Worm (Caenorhabditis elegans) whole organism, late embryonic: ENCODE data around the gene K11H3.5.
A peak's percentile ranks its signal among the peaks of the same experiment; 100 is the strongest.

ENCODE experiments used
- C08G9.2 ChIP-seq: sonication (generic microtip); optimal IDR thresholded peaks from 2 replicates; lab custom pipeline; 2016; ENCODE audit warnings: mild to moderate bottlenecking, missing genetic modification characterization, moderate library complexity, missing compliant biosample characterization
- K02D7.2 ChIP-seq: sonication (generic microtip); optimal IDR thresholded peaks from 2 replicates; lab custom pipeline; 2017; ENCODE audit warnings: mild to moderate bottlenecking, missing genetic modification characterization, missing compliant biosample characterization
- T23F11.4 ChIP-seq: fragments of 200-800 bp; sonication (Bioruptor generic); optimal IDR thresholded peaks from 2 replicates; lab custom pipeline; 2018; ENCODE audit warnings: mild to moderate bottlenecking, missing genetic modification characterization, missing compliant biosample characterization
- ahr-1 ChIP-seq: sonication (generic microtip); optimal IDR thresholded peaks from 2 replicates; lab custom pipeline; 2016; ENCODE audit warnings: missing genetic modification characterization, missing compliant biosample characterization
- ama-1 ChIP-seq: fragments of 150-350 bp; optimal IDR thresholded peaks from 2 replicates; lab custom pipeline; 2014
- ceh-14 ChIP-seq: sonication (generic microtip); optimal IDR thresholded peaks from 2 replicates; lab custom pipeline; 2016; ENCODE audit warnings: missing genotype, missing genetic modification characterization, missing compliant biosample characterization
- ceh-19 ChIP-seq: fragments of 200-800 bp; sonication (Bioruptor generic); optimal IDR thresholded peaks from 2 replicates; lab custom pipeline; 2018; ENCODE audit warnings: mild to moderate bottlenecking, missing genetic modification characterization, missing compliant biosample characterization
- ceh-2 ChIP-seq: sonication (generic microtip); optimal IDR thresholded peaks from 2 replicates; lab custom pipeline; 2016; ENCODE audit warnings: missing genotype, missing genetic modification characterization, missing compliant biosample characterization
- ceh-22 ChIP-seq: sonication (generic microtip); optimal IDR thresholded peaks from 2 replicates; lab custom pipeline; 2017; ENCODE audit warnings: missing biosample characterization, missing genetic modification characterization
- ceh-30 ChIP-seq: fragments of 150-350 bp; optimal IDR thresholded peaks from 2 replicates; lab custom pipeline; 2014; ENCODE audit warnings: missing biosample characterization, missing genetic modification characterization
- ceh-31 ChIP-seq: sonication (generic microtip); optimal IDR thresholded peaks from 2 replicates; lab custom pipeline; 2016; ENCODE audit warnings: missing genetic modification characterization, missing compliant biosample characterization
- ceh-34 ChIP-seq: sonication (generic microtip); optimal IDR thresholded peaks from 2 replicates; lab custom pipeline; 2016; ENCODE audit warnings: mild to moderate bottlenecking, missing genetic modification characterization, missing compliant biosample characterization
- ceh-45 ChIP-seq: fragments of 200-800 bp; sonication (Bioruptor generic); IDR thresholded peaks from 2 replicates; pipeline ENCODE4 v1.3.6; 2022; ENCODE audit warnings: missing genetic modification reagents, missing genetic modification characterization, missing compliant biosample characterization
- ceh-48 ChIP-seq: sonication (generic microtip); optimal IDR thresholded peaks from 2 replicates; lab custom pipeline; 2016; ENCODE audit warnings: missing genetic modification characterization, inconsistent platforms, missing compliant biosample characterization
- che-1 ChIP-seq: sonication (generic microtip); optimal IDR thresholded peaks from 2 replicates; lab custom pipeline; 2016; ENCODE audit warnings: mild to moderate bottlenecking, missing genetic modification characterization, missing compliant biosample characterization
- dmd-4 ChIP-seq: sonication (generic microtip); optimal IDR thresholded peaks from 2 replicates; lab custom pipeline; 2016; ENCODE audit warnings: borderline replicate concordance, missing genetic modification characterization, missing compliant biosample characterization
- dve-1 ChIP-seq: sonication (generic microtip); optimal IDR thresholded peaks from 2 replicates; lab custom pipeline; 2017; ENCODE audit warnings: antibody characterized with exemption, mild to moderate bottlenecking, missing genetic modification characterization, missing compliant biosample characterization
- elt-2 ChIP-seq: sonication (generic microtip); optimal IDR thresholded peaks from 2 replicates; lab custom pipeline; 2016; ENCODE audit warnings: missing genetic modification reagents, missing genetic modification characterization, missing compliant biosample characterization
- elt-4 ChIP-seq: sonication (generic microtip); optimal IDR thresholded peaks from 2 replicates; lab custom pipeline; 2016; ENCODE audit warnings: missing genetic modification characterization, missing compliant biosample characterization
- ets-4 ChIP-seq: sonication (generic microtip); optimal IDR thresholded peaks from 2 replicates; lab custom pipeline; 2016; ENCODE audit warnings: missing genetic modification characterization, missing compliant biosample characterization
- eyg-1 ChIP-seq: sonication (generic microtip); optimal IDR thresholded peaks from 2 replicates; lab custom pipeline; 2016; ENCODE audit warnings: missing genotype, missing genetic modification characterization, missing compliant biosample characterization
- fkh-10 ChIP-seq: fragments of 150-350 bp; optimal IDR thresholded peaks from 2 replicates; lab custom pipeline; 2014; ENCODE audit warnings: missing biosample characterization, missing genetic modification reagents, missing genetic modification characterization
- fkh-6 ChIP-seq: sonication (generic microtip); optimal IDR thresholded peaks from 2 replicates; lab custom pipeline; 2016; ENCODE audit warnings: missing genetic modification characterization, missing compliant biosample characterization
- gmeb-2 ChIP-seq: sonication (generic microtip); optimal IDR thresholded peaks from 2 replicates; lab custom pipeline; 2016; ENCODE audit warnings: missing genetic modification characterization, inconsistent platforms, missing compliant biosample characterization
- hlh-13 ChIP-seq: fragments of 200-800 bp; sonication (Bioruptor generic); optimal IDR thresholded peaks from 2 replicates; lab custom pipeline; 2018; ENCODE audit warnings: mild to moderate bottlenecking, missing genetic modification characterization, missing compliant biosample characterization
- hlh-15 ChIP-seq: sonication (generic microtip); optimal IDR thresholded peaks from 2 replicates; lab custom pipeline; 2016; ENCODE audit warnings: missing genetic modification characterization, missing compliant biosample characterization
- hlh-30 ChIP-seq: sonication (generic microtip); optimal IDR thresholded peaks from 2 replicates; lab custom pipeline; 2017; ENCODE audit warnings: antibody characterized with exemption, missing genetic modification characterization, missing compliant biosample characterization; ENCODE audit not compliant: insufficient read depth
- hlh-6 ChIP-seq: sonication (generic microtip); optimal IDR thresholded peaks from 2 replicates; lab custom pipeline; 2016; ENCODE audit warnings: missing genotype, missing genetic modification characterization, missing compliant biosample characterization
- hlh-8 ChIP-seq: sonication (generic microtip); optimal IDR thresholded peaks from 2 replicates; lab custom pipeline; 2016; ENCODE audit warnings: missing genotype, missing genetic modification characterization, missing compliant biosample characterization
- lim-6 ChIP-seq: sonication (generic microtip); optimal IDR thresholded peaks from 2 replicates; lab custom pipeline; 2016; ENCODE audit warnings: missing genetic modification characterization, missing compliant biosample characterization
- madf-2 ChIP-seq: sonication (generic microtip); optimal IDR thresholded peaks from 2 replicates; lab custom pipeline; 2017; ENCODE audit warnings: missing genetic modification characterization, missing compliant biosample characterization
- nfya-1 ChIP-seq: sonication (generic microtip); optimal IDR thresholded peaks from 2 replicates; lab custom pipeline; 2017; ENCODE audit warnings: missing genetic modification characterization, mild to moderate bottlenecking, missing compliant biosample characterization, antibody characterized with exemption, moderate library complexity
- npax-4 ChIP-seq: sonication (generic microtip); optimal IDR thresholded peaks from 2 replicates; lab custom pipeline; 2016; ENCODE audit warnings: missing genetic modification characterization, missing compliant biosample characterization
- odd-2 ChIP-seq: sonication (generic microtip); optimal IDR thresholded peaks from 2 replicates; lab custom pipeline; 2017; ENCODE audit warnings: antibody characterized with exemption, mild to moderate bottlenecking, missing genetic modification characterization, missing compliant biosample characterization
- pag-3 ChIP-seq: sonication (generic microtip); optimal IDR thresholded peaks from 2 replicates; lab custom pipeline; 2016; ENCODE audit warnings: missing compliant biosample characterization, missing genetic modification characterization, borderline replicate concordance
- pat-9 ChIP-seq: fragments of 200-800 bp; sonication (Bioruptor generic); optimal IDR thresholded peaks from 2 replicates; lab custom pipeline; 2018; ENCODE audit warnings: mild to moderate bottlenecking, missing genetic modification characterization, moderate library complexity, missing compliant biosample characterization
- pax-1 ChIP-seq: fragments of 150-350 bp; optimal IDR thresholded peaks from 2 replicates; lab custom pipeline; 2014; ENCODE audit warnings: missing biosample characterization, missing genetic modification characterization
- pha-2 ChIP-seq: sonication (generic microtip); optimal IDR thresholded peaks from 2 replicates; lab custom pipeline; 2017; ENCODE audit warnings: mild to moderate bottlenecking, missing genetic modification characterization, missing compliant biosample characterization
- pqm-1 ChIP-seq: sonication (generic microtip); optimal IDR thresholded peaks from 2 replicates; lab custom pipeline; 2016; ENCODE audit warnings: missing genetic modification characterization, missing compliant biosample characterization
- pros-1 ChIP-seq: fragments of 150-350 bp; optimal IDR thresholded peaks from 2 replicates; lab custom pipeline; 2014; ENCODE audit warnings: missing biosample characterization, missing genetic modification reagents, missing genetic modification characterization
- ref-2 ChIP-seq: sonication (generic microtip); optimal IDR thresholded peaks from 2 replicates; lab custom pipeline; 2016; ENCODE audit warnings: missing genetic modification characterization, missing compliant biosample characterization
- rnt-1 ChIP-seq: sonication (generic microtip); optimal IDR thresholded peaks from 2 replicates; lab custom pipeline; 2016; ENCODE audit warnings: missing genetic modification characterization, missing compliant biosample characterization
- sdc-2 ChIP-seq: sonication (generic microtip); optimal IDR thresholded peaks from 2 replicates; lab custom pipeline; 2016; ENCODE audit warnings: missing genotype, missing genetic modification characterization, missing compliant biosample characterization
- sox-4 ChIP-seq: sonication (generic microtip); optimal IDR thresholded peaks from 2 replicates; lab custom pipeline; 2017; ENCODE audit warnings: mild to moderate bottlenecking, missing genetic modification characterization, inconsistent platforms, missing compliant biosample characterization
- syd-9 ChIP-seq: sonication (generic microtip); optimal IDR thresholded peaks from 2 replicates; lab custom pipeline; 2016; ENCODE audit warnings: mild to moderate bottlenecking, missing genetic modification characterization, moderate library complexity, missing compliant biosample characterization
- tbx-2 ChIP-seq: sonication (generic microtip); optimal IDR thresholded peaks from 2 replicates; lab custom pipeline; 2016; ENCODE audit warnings: missing genetic modification characterization, missing compliant biosample characterization
- ttx-3 ChIP-seq: sonication (generic microtip); optimal IDR thresholded peaks from 2 replicates; lab custom pipeline; 2016; ENCODE audit warnings: missing genetic modification reagents, missing genetic modification characterization, missing compliant biosample characterization
- unc-55 ChIP-seq: sonication (generic microtip); optimal IDR thresholded peaks from 2 replicates; lab custom pipeline; 2017; ENCODE audit warnings: missing biosample characterization, missing genetic modification reagents, missing genetic modification characterization
- unc-86 ChIP-seq: sonication (generic microtip); optimal IDR thresholded peaks from 2 replicates; lab custom pipeline; 2016; ENCODE audit warnings: missing genetic modification characterization, missing compliant biosample characterization
- zip-5 ChIP-seq: sonication (generic microtip); optimal IDR thresholded peaks from 2 replicates; lab custom pipeline; 2016; ENCODE audit warnings: missing genetic modification characterization, missing compliant biosample characterization
- ztf-16 ChIP-seq: sonication (generic microtip); optimal IDR thresholded peaks from 2 replicates; lab custom pipeline; 2017; ENCODE audit warnings: missing genetic modification characterization, missing compliant biosample characterization

The K11H3.5 gene

DNA sequence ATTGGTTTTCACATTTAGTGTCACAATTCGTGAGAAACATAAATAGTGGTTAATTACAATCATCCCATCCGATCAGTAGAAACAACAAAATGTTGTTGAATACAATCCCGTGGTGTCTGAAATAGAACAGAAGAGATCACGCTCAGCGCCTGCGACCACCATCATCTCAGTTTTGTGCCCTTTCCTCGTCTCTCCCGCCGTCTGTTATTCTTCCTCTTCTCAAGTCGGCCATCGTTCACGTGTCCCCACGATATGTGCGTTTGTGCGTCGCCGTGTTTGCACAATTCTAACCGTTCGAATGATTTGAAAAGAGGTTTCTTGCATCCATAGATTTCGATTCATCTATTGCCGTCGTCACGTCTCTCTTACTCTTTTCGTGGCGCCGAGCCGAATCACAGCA is 24.8 kb upstream of the K11H3.5 start, which contains the start of gene panl-3:
Gene panl-3, plus strand, starts transcription at position 294 of the 400 bp plus-strand sequence.
- TF ChIP-seq ttx-3: no peak
- no peak for TF ChIP-seq madf-2 (tag; lab: Kevin White, UChicago)
- TF ChIP-seq C08G9.2: peak; percentile 32
- no peak for TF ChIP-seq pat-9 (tag; lab: Kevin White, UChicago)
- TF ChIP-seq elt-4 (tag; lab: Kevin White, UChicago): no peak
- TF ChIP-seq pag-3 (tag; lab: Kevin White, UChicago): no peak
- no peak for TF ChIP-seq fkh-6 (tag; lab: Kevin White, UChicago)
- TF ChIP-seq ceh-14 (tag; lab: Kevin White, UChicago): no peak
- peak; percentile 33 for TF ChIP-seq ceh-34 (tag; lab: Kevin White, UChicago)
- no peak for TF ChIP-seq che-1 (tag; lab: Kevin White, UChicago)
- TF ChIP-seq pqm-1 (tag; lab: Kevin White, UChicago): no peak
- TF ChIP-seq K02D7.2 (tag; lab: Kevin White, UChicago): no peak
- TF ChIP-seq fkh-10 (GFP tag; lab: Kevin White, UChicago): no peak
- TF ChIP-seq hlh-13: no peak
- no peak for TF ChIP-seq elt-2 (tag; lab: Kevin White, UChicago)
- TF ChIP-seq lim-6 (tag; lab: Kevin White, UChicago): no peak
- TF ChIP-seq ceh-22 (tag; lab: Kevin White, UChicago): no peak
- TF ChIP-seq ahr-1 (tag; lab: Kevin White, UChicago): no peak
- TF ChIP-seq ceh-31 (tag; lab: Kevin White, UChicago): peak; percentile 41
- no peak for TF ChIP-seq npax-4 (tag; lab: Kevin White, UChicago)
- TF ChIP-seq hlh-30 (tag; lab: Kevin White, UChicago): peak; percentile 94
- no peak for TF ChIP-seq ama-1 (lab: Kevin White, UChicago)
- no peak for TF ChIP-seq eyg-1 (tag; lab: Kevin White, UChicago)
- peak; percentile 77 for TF ChIP-seq tbx-2 (tag; lab: Kevin White, UChicago)
- no peak for TF ChIP-seq syd-9 (tag; lab: Kevin White, UChicago)
- TF ChIP-seq dmd-4 (tag; lab: Kevin White, UChicago): no peak
- no peak for TF ChIP-seq ceh-48 (tag; lab: Kevin White, UChicago)
- no peak for TF ChIP-seq ref-2 (tag; lab: Kevin White, UChicago)
- TF ChIP-seq rnt-1 (tag; lab: Kevin White, UChicago): peak; percentile 14
- TF ChIP-seq pha-2 (tag; lab: Kevin White, UChicago): no peak
- no peak for TF ChIP-seq zip-5 (tag; lab: Kevin White, UChicago)
- TF ChIP-seq hlh-6 (tag; lab: Kevin White, UChicago): peak; percentile 42
- no peak for TF ChIP-seq ceh-30 (tag; lab: Kevin White, UChicago)
- TF ChIP-seq unc-55 (GFP tag; lab: Kevin White, UChicago): no peak
- TF ChIP-seq pros-1 (tag; lab: Kevin White, UChicago): peak; percentile 40
- no peak for TF ChIP-seq ceh-2 (tag; lab: Kevin White, UChicago)
- TF ChIP-seq ets-4: no peak
- TF ChIP-seq ztf-16: no peak
- no peak for TF ChIP-seq unc-86 (tag; lab: Kevin White, UChicago)
- TF ChIP-seq ceh-45: no peak
- no peak for TF ChIP-seq dve-1 (tag; lab: Kevin White, UChicago)
- TF ChIP-seq hlh-15 (tag; lab: Kevin White, UChicago): no peak
- no peak for TF ChIP-seq pax-1 (tag; lab: Kevin White, UChicago)
- TF ChIP-seq ceh-19 (GFP tag; lab: Kevin White, UChicago): no peak
- no peak for TF ChIP-seq odd-2
- no peak for TF ChIP-seq sox-4 (tag; lab: Kevin White, UChicago)
- TF ChIP-seq gmeb-2: no peak
- TF ChIP-seq T23F11.4: no peak
- TF ChIP-seq hlh-8 (tag; lab: Kevin White, UChicago): no peak
- TF ChIP-seq nfya-1 (tag; lab: Kevin White, UChicago): peak; percentile 16
- no peak for TF ChIP-seq sdc-2
